Fruit fly (Drosophila melanogaster) ovary, adult (tissue): Measurements from ENCODE around the gene mRpS2.

ENCODE experiments used
- CG17801 ChIP-seq: fragments of 200-800 bp; optimal IDR thresholded peaks from 2 replicates; lab custom pipeline; 2019; ENCODE audit warnings: missing biosample characterization, mild to moderate bottlenecking, missing genetic modification characterization, moderate library complexity; ENCODE audit not compliant: partially characterized antibody

Gene mRpS2

DNA sequence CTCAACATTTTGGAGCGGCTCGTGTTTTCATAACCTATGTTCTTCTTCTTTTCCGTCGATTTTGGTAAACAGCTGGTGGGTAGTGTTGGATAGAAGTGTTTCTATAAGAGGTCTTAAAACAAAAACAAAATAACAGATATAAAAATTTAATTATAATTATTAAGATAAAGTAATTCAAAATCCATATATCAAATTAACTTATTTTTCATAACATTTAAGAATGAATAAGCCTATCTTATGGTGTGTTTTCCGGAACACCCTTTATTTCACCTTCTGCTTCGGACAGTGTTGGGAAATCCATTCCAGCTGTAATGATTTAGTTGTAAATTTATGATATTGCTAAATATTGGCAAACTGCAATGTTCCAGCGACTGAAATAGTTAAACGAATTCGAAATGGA lies at the start of gene mRpS2, which contains the start of gene Mon1:
Gene mRpS2, minus strand, starts transcription at position 64 of the 400 bp plus-strand sequence.
Gene Mon1, plus strand, starts transcription at position 286 of the 400 bp plus-strand sequence.
- peak; percentile 93 for TF ChIP-seq CG17801 (GFP tag; lab: Kevin White, UChicago)

dm6 chr2L:4898165-4898564 lies 47.9 kb upstream of the mRpS2 start:
- no peak for TF ChIP-seq CG17801 (GFP tag; lab: Kevin White, UChicago)

DNA sequence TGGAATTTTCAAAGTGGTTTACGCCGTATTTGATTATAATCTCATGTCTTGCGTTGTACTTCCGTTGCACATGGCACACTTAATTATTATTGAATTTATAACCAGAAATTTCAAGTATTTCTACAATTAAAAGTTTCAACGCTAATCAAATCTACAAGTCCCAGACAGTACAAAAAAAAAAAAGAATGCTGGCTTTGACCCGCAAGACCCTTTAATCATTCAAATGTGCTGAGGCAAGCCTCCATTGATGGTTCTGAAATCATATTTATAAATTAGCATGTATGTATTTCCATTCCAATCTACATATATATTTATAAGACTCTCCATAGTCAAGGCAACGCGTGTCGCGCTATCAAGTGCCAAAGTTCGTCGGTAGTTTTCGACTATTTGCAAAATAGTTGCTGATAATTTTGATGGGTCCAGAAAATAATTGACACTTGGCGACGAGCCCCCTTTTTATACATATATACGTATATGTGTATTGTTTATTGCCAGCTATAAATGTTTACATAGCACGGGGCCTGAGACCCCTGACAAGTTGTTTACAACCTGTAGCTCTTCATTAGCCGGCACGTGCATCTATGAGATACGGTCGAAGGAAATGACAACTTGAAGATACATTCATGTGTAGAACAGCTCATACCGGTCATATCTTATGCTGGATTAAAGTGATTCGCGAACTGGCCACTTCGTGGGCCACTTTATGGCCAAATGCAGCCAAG lies 46.4 kb upstream of the mRpS2 start:
- no peak for TF ChIP-seq CG17801 (GFP tag; lab: Kevin White, UChicago)

DNA sequence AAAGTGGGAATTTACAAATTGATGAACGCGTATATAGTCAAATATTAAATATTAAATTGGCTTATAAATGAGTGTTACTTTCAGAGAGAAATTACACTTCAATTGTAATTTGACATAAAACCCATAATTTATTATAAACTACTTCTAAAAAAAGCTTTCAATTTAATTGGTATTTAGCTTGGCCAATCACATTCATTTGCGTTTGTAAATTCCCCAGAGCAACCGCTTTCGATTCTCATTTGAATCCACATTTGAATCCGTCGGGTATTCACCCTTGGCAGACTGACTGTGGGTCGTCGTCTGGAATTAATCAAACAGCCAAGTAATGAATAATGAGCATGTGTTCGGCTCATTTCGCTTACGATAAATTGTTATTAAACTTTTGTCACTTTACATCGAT lies 45.7 kb upstream of the mRpS2 start:
- TF ChIP-seq CG17801 (GFP tag; lab: Kevin White, UChicago) = no peak

- TF ChIP-seq CG17801 (GFP tag; lab: Kevin White, UChicago) = no peak
Measured at dm6 chr2L:4893612-4894011, 43.4 kb upstream of the mRpS2 start.

dm6 chr2L:4891914-4892469 lies 41.8 kb upstream of the mRpS2 start, which contains the start of gene CG3036:
Gene CG3036 (plus strand): TSS chr2L:4892112.
- peak; percentile 39 for TF ChIP-seq CG17801 (GFP tag; lab: Kevin White, UChicago)

DNA sequence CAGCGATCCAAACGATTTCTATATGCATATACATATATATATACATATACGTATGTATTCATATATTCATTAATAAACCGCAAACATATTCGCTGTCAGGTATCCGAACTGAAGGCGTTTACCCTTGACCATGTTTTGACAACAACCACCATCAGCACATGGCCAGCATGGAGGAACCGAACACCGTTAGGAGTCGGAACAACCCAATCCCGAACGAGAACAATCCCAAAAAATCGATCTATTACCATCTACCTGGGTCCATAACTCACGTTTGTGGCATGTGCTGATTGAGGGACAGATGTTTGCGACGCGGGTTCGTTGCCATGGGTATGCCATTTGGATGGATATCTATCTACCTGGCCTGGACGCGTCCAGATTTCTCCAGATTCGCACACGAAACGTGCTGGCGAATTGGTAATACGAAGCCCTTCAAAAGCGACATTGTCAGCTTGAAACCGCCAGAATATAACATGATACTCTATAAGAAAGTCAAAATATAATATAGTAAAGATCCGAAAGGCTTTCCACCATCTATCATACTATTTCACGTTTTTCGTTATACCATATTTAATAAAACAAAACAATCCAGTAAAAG lies 39.3 kb upstream of the mRpS2 start, which contains the start of gene CG15625:
Gene CG15625, plus strand, starts transcription at position 545 of the 595 bp plus-strand sequence.
- no peak for TF ChIP-seq CG17801 (GFP tag; lab: Kevin White, UChicago)

DNA sequence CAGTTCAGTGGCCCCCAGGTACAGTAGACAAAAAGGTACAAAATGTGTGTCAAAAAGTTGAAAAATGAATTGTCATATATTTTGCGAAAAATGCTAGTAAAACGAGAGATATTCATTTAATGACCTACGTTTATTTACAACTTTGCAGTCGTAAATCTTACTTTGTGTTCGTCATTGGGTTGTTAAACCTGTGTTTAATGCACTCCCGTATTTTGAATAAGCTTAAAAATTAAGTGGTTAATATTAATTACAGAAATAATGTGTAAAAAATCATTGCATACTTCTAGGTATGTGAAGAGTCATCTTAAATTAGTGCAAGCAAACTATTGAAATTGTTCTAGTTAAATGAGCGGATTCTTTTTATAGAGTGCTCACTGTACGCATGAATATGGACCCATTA lies 38.3 kb upstream of the mRpS2 start:
- TF ChIP-seq CG17801 (GFP tag; lab: Kevin White, UChicago) = no peak

DNA sequence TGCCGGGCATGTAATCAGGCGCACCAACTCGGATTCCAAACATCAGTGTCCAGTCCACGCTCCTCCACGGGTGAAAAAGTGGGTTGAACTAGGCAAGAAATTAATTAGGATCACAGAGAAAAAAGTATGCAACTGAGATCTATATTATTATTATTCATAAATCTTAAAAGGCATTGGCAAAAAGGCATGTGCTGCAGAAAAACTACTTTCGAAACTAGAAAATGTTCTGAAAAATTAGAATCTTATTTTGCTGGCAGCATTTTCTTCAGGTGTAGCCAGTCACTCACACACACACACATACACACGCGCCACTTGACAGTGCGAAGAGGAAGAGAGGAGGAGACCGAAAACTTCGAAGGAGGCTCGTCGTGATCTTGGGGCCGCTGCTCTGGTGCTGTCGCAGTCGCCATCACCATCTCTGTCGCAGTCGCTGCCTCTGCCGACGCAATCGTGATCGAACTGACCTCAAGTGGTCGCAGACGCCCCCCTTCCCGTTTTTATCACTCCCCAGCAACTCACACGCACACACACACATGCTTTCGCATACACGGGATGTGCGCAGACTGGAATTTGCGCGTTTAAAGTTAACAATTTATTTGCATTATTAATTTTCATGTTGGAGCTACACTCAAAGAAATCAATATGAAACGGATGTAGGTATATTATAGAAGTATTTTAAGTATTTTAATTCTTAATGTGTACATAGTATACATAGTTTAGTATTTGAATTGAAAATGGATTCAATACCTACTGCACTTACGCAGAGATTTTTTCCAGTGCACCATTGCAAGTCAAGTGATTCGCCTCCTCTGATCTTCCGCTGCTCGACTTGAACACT lies 37.4 kb upstream of the mRpS2 start:
- peak; percentile 12 for TF ChIP-seq CG17801 (GFP tag; lab: Kevin White, UChicago)

DNA sequence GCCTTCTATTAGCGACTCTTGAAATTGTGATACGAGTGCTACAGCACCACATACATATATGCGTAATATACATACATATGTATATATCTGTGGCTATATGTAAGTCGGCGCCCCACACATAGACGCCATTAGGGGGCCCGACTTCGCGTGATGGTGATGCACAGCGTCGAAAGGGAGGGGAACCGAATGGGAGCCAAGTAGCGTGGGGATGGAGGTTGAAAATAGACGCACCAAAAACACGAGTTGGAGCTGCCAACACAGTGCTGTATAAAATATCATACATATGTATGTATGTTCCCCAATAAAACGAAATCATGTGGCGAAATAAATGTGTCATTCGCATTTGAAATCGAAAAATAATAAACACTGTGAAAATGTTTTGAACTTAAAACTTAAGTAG lies 36.4 kb upstream of the mRpS2 start:
- no peak for TF ChIP-seq CG17801 (GFP tag; lab: Kevin White, UChicago)

dm6 chr2L:4886132-4886531 lies 35.9 kb upstream of the mRpS2 start:
- TF ChIP-seq CG17801 (GFP tag; lab: Kevin White, UChicago) = no peak

DNA sequence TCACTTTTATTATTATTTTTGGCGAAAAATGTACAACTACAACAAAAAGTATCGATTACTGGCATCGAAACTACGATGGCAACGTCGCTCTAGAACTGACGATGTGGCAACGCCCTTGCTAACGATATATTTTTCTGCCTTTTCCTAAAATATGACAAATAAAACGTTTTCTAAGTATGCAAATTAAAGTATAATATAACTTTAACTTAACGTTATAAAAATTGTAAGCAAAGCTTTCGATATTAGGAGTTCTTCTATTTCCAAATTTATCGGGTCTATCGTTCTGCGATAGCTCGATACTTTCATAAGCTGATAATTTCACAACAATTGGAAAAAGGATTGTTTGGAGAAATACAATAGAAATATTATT lies 32.8 kb upstream of the mRpS2 start, which contains the start of the genes Cf2 and CG3008:
Gene Cf2, minus strand, starts transcription at position 85 of the 370 bp plus-strand sequence.
Gene CG3008, plus strand, starts transcription at position 276 of the 370 bp plus-strand sequence.
- TF ChIP-seq CG17801 (GFP tag; lab: Kevin White, UChicago) = peak; percentile 68

- TF ChIP-seq CG17801 (GFP tag; lab: Kevin White, UChicago) = no peak
Measured at dm6 chr2L:4882131-4883022, 32.2 kb upstream of the mRpS2 start.

DNA sequence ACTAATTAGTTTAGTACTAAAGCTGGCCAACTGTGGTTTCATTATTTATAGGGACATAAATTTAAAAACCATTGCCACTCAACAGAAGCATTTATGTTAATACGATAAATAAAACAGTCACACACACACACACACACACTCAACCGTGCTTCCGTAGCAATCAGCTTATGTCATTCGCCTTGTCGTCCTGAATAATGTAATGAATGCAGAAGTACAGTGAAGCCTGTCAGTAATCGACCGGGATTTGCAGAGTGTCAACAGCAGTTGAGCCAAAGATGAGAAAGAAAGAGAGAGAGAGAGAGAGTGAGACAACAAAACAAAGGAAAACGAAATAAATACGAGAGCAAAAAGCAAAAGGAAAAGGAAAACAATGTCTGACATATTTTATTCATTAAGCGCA lies 18.2 kb upstream of the mRpS2 start:
- TF ChIP-seq CG17801 (GFP tag; lab: Kevin White, UChicago) = no peak
